Worm (Caenorhabditis elegans): Measurements from ENCODE around the gene C01G10.14.

ce11 chrV:15099447-15099846 is 6.3 kb downstream of the C01G10.14 start, which contains the start of gene C01G10.1:
- TF ChIP-seq duxl-1 (tag; optimal IDR thresholded peaks at IDR 0.05; ENCODE audit: poor library complexity) (no peak), nhr-237 (tag; optimal IDR thresholded peaks at IDR 0.05) (no peak), egl-27 (tag; optimal IDR thresholded peaks at IDR 0.05) (no peak), nhr-102 (tag; optimal IDR thresholded peaks at IDR 0.05) (no peak), zag-1 (tag; optimal IDR thresholded peaks at IDR 0.05) (no peak), unc-62 (GFP tag; optimal IDR thresholded peaks at IDR 0.05 in 1 of 2) (no peak), unc-62 (tag; optimal IDR thresholded peaks at IDR 0.05) (no peak), mxl-2 (GFP tag; conservative IDR thresholded peaks at IDR 0.05) (no peak), nhr-10 (tag; optimal IDR thresholded peaks at IDR 0.05) (no peak), zfp-2 (tag; optimal IDR thresholded peaks at IDR 0.05) (no peak), ztf-11 (tag; optimal IDR thresholded peaks at IDR 0.05) (no peak), dpl-1 (GFP tag; optimal IDR thresholded peaks at IDR 0.05) (no peak), hlh-11 (tag; optimal IDR thresholded peaks at IDR 0.05) (no peak)
